Worm (Caenorhabditis elegans): Measurements from ENCODE around the gene F53E4.1.

F53E4.1 gene

DNA sequence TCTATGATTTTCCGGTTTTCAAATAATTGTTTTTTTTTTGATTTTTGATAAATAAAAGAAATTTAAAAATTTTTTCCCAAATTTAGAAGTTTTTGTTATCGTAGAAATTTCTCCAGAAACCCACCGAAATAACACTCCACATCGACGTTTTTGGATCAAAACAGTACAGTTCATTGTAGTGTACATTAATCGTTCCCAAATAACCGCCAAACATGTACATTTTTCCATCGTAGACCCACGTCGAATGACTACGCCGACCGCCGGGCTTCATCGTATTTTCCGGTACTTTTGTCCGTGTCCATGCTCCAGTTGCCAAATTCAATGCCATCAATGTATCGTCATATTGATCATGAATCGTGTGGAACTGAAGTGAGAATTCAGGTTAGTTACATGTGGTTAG, 14.0 kb downstream of the F53E4.1 start, which contains the start of gene F53E4.2:
Gene F53E4.2 (plus strand): TSS at position 301 of the 400 bp plus-strand sequence.
- TF ChIP-seq ceh-82 (tag; optimal IDR thresholded peaks at IDR 0.05) (no peak), nhr-25 (tag; optimal IDR thresholded peaks at IDR 0.05) (no peak), ZK546.5 (tag; optimal IDR thresholded peaks at IDR 0.05) (no peak), nhr-76 (tag; optimal IDR thresholded peaks at IDR 0.05) (no peak), tbx-2 (tag; optimal IDR thresholded peaks at IDR 0.05) (no peak), unc-39 (tag; optimal IDR thresholded peaks at IDR 0.05) (no peak), aly-2 (tag; optimal IDR thresholded peaks at IDR 0.05) (no peak), sea-2 (GFP tag; optimal IDR thresholded peaks at IDR 0.05) (no peak), fkh-2 (tag; optimal IDR thresholded peaks at IDR 0.05) (no peak), nhr-77 (tag; optimal IDR thresholded peaks at IDR 0.05) (no peak), R02D3.7 (tag; optimal IDR thresholded peaks at IDR 0.05) (no peak), mml-1 (tag; optimal IDR thresholded peaks at IDR 0.05) (no peak), jun-1 (tag; optimal IDR thresholded peaks at IDR 0.05) (no peak), skn-1 (tag; optimal IDR thresholded peaks at IDR 0.05) (no peak), ama-1 (optimal IDR thresholded peaks at IDR 0.05) (no peak), nhr-43 (tag; optimal IDR thresholded peaks at IDR 0.05; ENCODE audit: poor library complexity, severe bottlenecking) (no peak)

DNA sequence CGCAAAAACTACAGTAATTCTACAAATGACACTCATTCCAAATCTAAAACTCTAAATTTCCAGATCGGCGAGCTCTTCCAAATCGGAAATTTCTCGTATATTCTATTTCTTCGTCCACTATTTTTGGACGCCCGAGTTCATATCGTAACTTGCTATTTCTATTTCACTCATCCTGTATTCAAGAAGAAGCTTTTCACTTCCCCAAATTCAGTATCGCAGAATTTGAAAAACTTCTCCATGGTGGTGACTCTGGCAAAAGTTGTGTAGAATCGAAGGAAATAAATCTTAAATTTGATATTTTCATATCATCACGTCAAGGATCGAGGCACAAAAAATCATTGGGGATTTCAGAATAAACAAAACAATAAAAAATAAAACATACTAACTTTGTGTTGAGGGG, 16.0 kb downstream of the F53E4.1 start:
- TF ChIP-seq tbx-2 (tag; optimal IDR thresholded peaks at IDR 0.05) (no peak), snpc-4 (tag; optimal IDR thresholded peaks at IDR 0.05) (no peak), lin-39 (tag; optimal IDR thresholded peaks at IDR 0.05) (no peak), ztf-4 (tag; optimal IDR thresholded peaks at IDR 0.05) (no peak), elt-1 (tag; optimal IDR thresholded peaks at IDR 0.05) (no peak), R02D3.7 (tag; optimal IDR thresholded peaks at IDR 0.05) (no peak), fos-1 (tag; optimal IDR thresholded peaks at IDR 0.05) (no peak), nfya-1 (tag; optimal IDR thresholded peaks at IDR 0.05; ENCODE audit: insufficient read depth) (no peak), nhr-23 (tag; optimal IDR thresholded peaks at IDR 0.05) (no peak), nhr-12 (tag; optimal IDR thresholded peaks at IDR 0.05) (no peak)

DNA sequence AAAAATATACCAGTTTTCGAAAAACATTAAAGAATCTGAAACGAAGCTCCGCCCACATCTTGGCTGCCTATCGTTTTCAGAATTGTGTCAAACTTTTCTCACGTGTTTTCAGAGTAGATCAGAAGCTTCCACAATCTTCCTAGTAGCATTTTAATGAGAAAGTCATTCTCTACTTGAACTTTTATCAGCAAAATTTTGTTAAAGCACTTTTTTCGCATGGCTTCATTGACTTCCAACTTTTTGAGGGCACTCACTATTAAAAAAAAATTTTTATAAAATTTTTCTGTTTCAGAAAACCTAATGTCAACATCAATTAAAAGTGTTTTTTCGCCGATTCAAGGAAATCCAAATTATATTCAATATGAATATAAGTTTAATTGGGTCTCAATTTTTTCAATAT, 17.9 kb downstream of the F53E4.1 start, which contains the start of gene sru-42:
Gene sru-42 (plus strand): TSS at position 301 of the 400 bp plus-strand sequence.
- no peak for TF ChIP-seq elt-3 (tag; optimal IDR thresholded peaks at IDR 0.05)
- no peak for TF ChIP-seq sea-2 (GFP tag; optimal IDR thresholded peaks at IDR 0.05)
- TF ChIP-seq snpc-4 (tag; optimal IDR thresholded peaks at IDR 0.05), result no peak

DNA sequence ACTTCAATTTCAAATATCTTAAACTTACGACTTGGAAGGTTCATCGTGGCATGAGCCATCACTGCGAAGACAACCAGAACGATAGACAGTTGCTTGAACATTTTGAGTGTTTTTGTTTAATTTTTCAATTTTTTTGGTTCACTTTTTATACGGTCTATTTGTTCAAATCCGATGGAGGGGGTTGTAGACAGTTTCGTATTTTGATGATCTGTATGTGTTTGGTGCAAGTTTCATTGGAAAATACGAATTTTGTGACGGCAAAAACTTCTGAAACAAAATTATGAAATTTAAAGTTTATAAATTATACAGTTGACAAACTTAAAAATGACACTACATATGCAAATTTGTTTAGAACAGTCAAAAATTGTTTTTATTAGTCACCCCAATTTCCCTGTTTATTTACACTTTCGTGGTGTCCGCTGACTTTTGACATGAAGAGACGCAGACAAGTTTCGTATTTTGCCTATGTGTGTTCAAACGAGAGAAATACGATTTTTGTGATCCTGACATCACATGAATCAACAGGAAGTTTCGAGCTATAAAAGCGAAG, 20.5 kb downstream of the F53E4.1 start, which contains the start of the genes C55A1.7 and C55A1.6:
Gene C55A1.7 (minus strand): TSS at position 101 of the 550 bp plus-strand sequence.
Gene C55A1.6 (plus strand): TSS at position 500 of the 550 bp plus-strand sequence.
- peak; percentile 58 for TF ChIP-seq pha-4 (tag; optimal IDR thresholded peaks at IDR 0.05)

DNA sequence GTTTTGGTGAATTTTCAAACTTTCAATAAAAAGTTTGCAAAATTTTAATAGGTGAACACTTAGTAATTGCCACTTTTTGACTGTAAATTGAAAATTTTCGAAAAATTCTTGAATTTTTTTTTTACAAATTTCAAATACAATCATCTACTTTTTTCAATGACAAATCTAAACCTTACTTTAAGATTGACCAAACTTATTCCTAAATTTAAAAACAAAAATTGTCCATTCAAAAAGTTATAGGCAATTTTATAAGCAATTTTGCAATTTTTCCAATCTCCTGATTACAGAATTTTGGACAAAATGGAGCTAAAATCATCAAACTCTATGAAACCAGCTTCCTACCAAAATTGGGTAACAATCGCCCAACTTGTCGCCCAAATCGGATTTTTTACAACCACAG, 23.5 kb downstream of the F53E4.1 start, which contains the start of gene str-23:
Gene str-23 (plus strand): TSS at position 301 of the 400 bp plus-strand sequence.
- no peak for TF ChIP-seq aly-2 (tag; optimal IDR thresholded peaks at IDR 0.05)
- no peak for TF ChIP-seq nfya-1 (tag; optimal IDR thresholded peaks at IDR 0.05; ENCODE audit: insufficient read depth)
- no peak for TF ChIP-seq ztf-4 (tag; optimal IDR thresholded peaks at IDR 0.05)
- no peak for TF ChIP-seq ztf-11 (tag; optimal IDR thresholded peaks at IDR 0.05)
- no peak for TF ChIP-seq unc-62 (GFP tag; optimal IDR thresholded peaks at IDR 0.05)
- no peak for TF ChIP-seq nhr-11 (tag; optimal IDR thresholded peaks at IDR 0.05)
- no peak for TF ChIP-seq hmg-11 (tag; optimal IDR thresholded peaks at IDR 0.05)
- TF ChIP-seq mdl-1 (tag; optimal IDR thresholded peaks at IDR 0.05), result no peak
- TF ChIP-seq daf-12 (tag; optimal IDR thresholded peaks at IDR 0.05), result no peak
- TF ChIP-seq unc-39 (tag; optimal IDR thresholded peaks at IDR 0.05), result no peak
- no peak for TF ChIP-seq nhr-25 (tag; optimal IDR thresholded peaks at IDR 0.05)
- no peak for TF ChIP-seq pqm-1 (tag; optimal IDR thresholded peaks at IDR 0.05)
- no peak for TF ChIP-seq egl-5 (tag; optimal IDR thresholded peaks at IDR 0.05)
- TF ChIP-seq fos-1 (tag; optimal IDR thresholded peaks at IDR 0.05), result no peak
- TF ChIP-seq nhr-28 (tag; optimal IDR thresholded peaks at IDR 0.05), result no peak
- no peak for TF ChIP-seq egl-27 (tag; optimal IDR thresholded peaks at IDR 0.05)
- TF ChIP-seq nhr-237 (tag; optimal IDR thresholded peaks at IDR 0.05), result no peak
